Worm (Caenorhabditis elegans) whole organism, young adult: Measurements from ENCODE around the gene C32B5.6.

Experiments used
- F10E7.11 ChIP-seq: sonication (generic microtip); optimal IDR thresholded peaks from 2 replicates; lab custom pipeline; 2017; ENCODE audit warnings: mild to moderate bottlenecking, missing genetic modification characterization, moderate library complexity, missing compliant biosample characterization
- F23B12.7 ChIP-seq: sonication (generic microtip); optimal IDR thresholded peaks from 2 replicates; lab custom pipeline; 2017; ENCODE audit warnings: missing genetic modification characterization, mild to moderate bottlenecking, missing compliant biosample characterization, antibody characterized with exemption, moderate library complexity; ENCODE audit not compliant: insufficient read depth
- F39B2.1 ChIP-seq: fragments of 200-800 bp; sonication (Bioruptor generic); IDR thresholded peaks from 2 replicates; pipeline ENCODE4 v1.3.6; 2022; ENCODE audit warnings: missing genetic modification reagents, missing genetic modification characterization, missing compliant biosample characterization
- K11D2.4 ChIP-seq: fragments of 200-800 bp; sonication (Bioruptor generic); IDR thresholded peaks from 2 replicates; pipeline ENCODE4 v1.3.6; 2022; ENCODE audit warnings: missing genetic modification reagents, missing genetic modification characterization, missing compliant biosample characterization
- aptf-2 ChIP-seq: fragments of 200-800 bp; sonication (Bioruptor generic); conservative IDR thresholded peaks from 2 replicates; pipeline ENCODE4 v1.3.6; 2022; ENCODE audit warnings: missing genetic modification reagents, missing genetic modification characterization, missing compliant biosample characterization
- atf-7 ChIP-seq: sonication (generic microtip); optimal IDR thresholded peaks from 2 replicates; lab custom pipeline; 2017; ENCODE audit warnings: mild to moderate bottlenecking, missing genetic modification characterization, missing compliant biosample characterization
- bed-1 ChIP-seq: fragments of 200-800 bp; sonication (Bioruptor generic); IDR thresholded peaks from 2 replicates; pipeline ENCODE4 v1.3.6; 2022; ENCODE audit warnings: missing genetic modification reagents, missing genetic modification characterization, missing compliant biosample characterization
- die-1 ChIP-seq: sonication (generic microtip); optimal IDR thresholded peaks from 2 replicates; lab custom pipeline; 2016; ENCODE audit warnings: missing genotype, mild to moderate bottlenecking, missing genetic modification characterization, missing compliant biosample characterization
- ets-4 ChIP-seq: fragments of 200-800 bp; sonication (Bioruptor generic); optimal IDR thresholded peaks from 2 replicates; lab custom pipeline; 2018; ENCODE audit warnings: mild to moderate bottlenecking, missing genetic modification characterization, missing compliant biosample characterization
- pha-4 ChIP-seq: fragments of 150-350 bp; sonication (generic microtip); optimal IDR thresholded peaks from 2 replicates; lab custom pipeline; 2014; ENCODE audit warnings: missing biosample characterization, missing genetic modification reagents, missing genetic modification characterization
- repo-1 ChIP-seq: sonication (generic microtip); optimal IDR thresholded peaks from 2 replicates; lab custom pipeline; 2017; ENCODE audit warnings: mild to moderate bottlenecking, missing genetic modification characterization, missing compliant biosample characterization
- sptf-2 ChIP-seq: fragments of 200-800 bp; sonication (Bioruptor generic); optimal IDR thresholded peaks from 2 replicates; lab custom pipeline; 2018; ENCODE audit warnings: mild to moderate bottlenecking, missing genetic modification characterization, missing compliant biosample characterization
- unc-62 ChIP-seq: fragments of 150-350 bp; optimal IDR thresholded peaks from 2 replicates; lab custom pipeline; 2014; ENCODE audit warnings: missing biosample characterization, missing genetic modification reagents, missing genetic modification characterization

ce11 chrII:932718-933117 is 35.5 kb upstream of the C32B5.6 start, which contains the start of gene acs-15:
- TF ChIP-seq F23B12.7 (tag; lab: Kevin White, UChicago), result no peak
- TF ChIP-seq unc-62 (GFP tag; lab: Kevin White, UChicago), result no peak
- no peak for TF ChIP-seq aptf-2 (GFP tag; lab: Robert Waterston, UW)
- TF ChIP-seq K11D2.4 (GFP tag; lab: Robert Waterston, UW), result no peak
- TF ChIP-seq ets-4 (GFP tag; lab: Kevin White, UChicago), result no peak
- TF ChIP-seq bed-1 (GFP tag; lab: Robert Waterston, UW), result no peak
- TF ChIP-seq sptf-2 (GFP tag; lab: Kevin White, UChicago), result no peak
- no peak for TF ChIP-seq F10E7.11 (tag; lab: Kevin White, UChicago)
- no peak for TF ChIP-seq die-1 (tag; lab: Kevin White, UChicago)
- no peak for TF ChIP-seq repo-1 (tag; lab: Kevin White, UChicago)
- no peak for TF ChIP-seq pha-4 (tag; lab: Kevin White, UChicago)
- TF ChIP-seq F39B2.1, result no peak
- no peak for TF ChIP-seq atf-7 (tag; lab: Kevin White, UChicago)
